Fruit fly (Drosophila melanogaster) whole organism, prepupa: ENCODE data around the gene betaTub85D.

Experiments used
- CG10669 ChIP-seq: fragments of 200-800 bp; sonication (Bioruptor generic); optimal IDR thresholded peaks from 3 replicates; lab custom pipeline; 2018; ENCODE audit warnings: missing biosample characterization, mild to moderate bottlenecking, missing genetic modification characterization, moderate library complexity
- CG31627 ChIP-seq: fragments of 200-800 bp; sonication (Bioruptor generic); optimal IDR thresholded peaks from 3 replicates; lab custom pipeline; 2016; ENCODE audit warnings: missing biosample characterization, missing genetic modification characterization
- CG32006 ChIP-seq: fragments of 200-800 bp; sonication (Bioruptor generic); optimal IDR thresholded peaks from 3 replicates; lab custom pipeline; 2017; ENCODE audit warnings: missing biosample characterization, mild to moderate bottlenecking, missing genetic modification characterization
- CG6854 ChIP-seq: fragments of 200-800 bp; sonication (Bioruptor generic); optimal IDR thresholded peaks from 2 replicates; lab custom pipeline; 2017; ENCODE audit warnings: missing biosample characterization, mild to moderate bottlenecking, missing genetic modification characterization
- Gug ChIP-seq: fragments of 200-800 bp; sonication (Bioruptor generic); IDR thresholded peaks from 2 replicates; pipeline ENCODE4 v1.3.6; 2022; ENCODE audit warnings: missing biosample characterization, missing genetic modification characterization
- Sox102F ChIP-seq: fragments of 200-800 bp; sonication (Bioruptor generic); optimal IDR thresholded peaks from 2 replicates; lab custom pipeline; 2016; ENCODE audit warnings: missing biosample characterization, mild to moderate bottlenecking, missing genetic modification characterization
- Sox15 ChIP-seq: fragments of 200-800 bp; sonication (Bioruptor generic); optimal IDR thresholded peaks from 3 replicates; lab custom pipeline; 2016; ENCODE audit warnings: missing biosample characterization, missing genetic modification characterization
- cyc ChIP-seq: fragments of 200-800 bp; sonication (Bioruptor generic); optimal IDR thresholded peaks from 3 replicates; lab custom pipeline; 2016; ENCODE audit warnings: missing biosample characterization, missing genetic modification characterization
- esn ChIP-seq: fragments of 200-800 bp; sonication (Bioruptor generic); optimal IDR thresholded peaks from 2 replicates; lab custom pipeline; 2016; ENCODE audit warnings: missing biosample characterization, mild to moderate bottlenecking, missing genetic modification characterization, moderate library complexity
- salr ChIP-seq, 2 experiments: fragments of 200-800 bp; sonication (Bioruptor generic); optimal IDR thresholded peaks; 3 replicates each; lab custom pipeline; 2016 to 2018; ENCODE audit warnings: missing biosample characterization in 2 of 2, missing genetic modification characterization in 2 of 2, mild to moderate bottlenecking in 1 of 2
- ss ChIP-seq, 2 experiments: fragments of 200-800 bp; sonication (Bioruptor generic); optimal IDR thresholded peaks; 2 replicates in 1 of 2; 3 replicates in 1 of 2; lab custom pipeline; 2017 to 2018; ENCODE audit warnings: mild to moderate bottlenecking in 2 of 2, missing biosample characterization in 2 of 2, missing genetic modification characterization in 2 of 2, moderate library complexity in 1 of 2

- no peak for TF ChIP-seq Sox15 (GFP tag; lab: Kevin White, UChicago)
- TF ChIP-seq CG10669, result no peak
- TF ChIP-seq cyc (GFP tag; lab: Kevin White, UChicago), result no peak
- no peak for TF ChIP-seq Gug (GFP tag; lab: Robert Waterston, UW)
- no peak for TF ChIP-seq ss (GFP tag; optimal IDR thresholded peaks at IDR 0.05; lab: Kevin White, UChicago)
- TF ChIP-seq CG6854, result no peak
- TF ChIP-seq salr (GFP tag; optimal IDR thresholded peaks at IDR 0.05; lab: Kevin White, UChicago), result no peak
- no peak for TF ChIP-seq CG32006 (GFP tag; lab: Kevin White, UChicago)
- no peak for TF ChIP-seq Sox102F
- TF ChIP-seq CG31627 (GFP tag; lab: Kevin White, UChicago), result no peak
- no peak for TF ChIP-seq esn (GFP tag; lab: Kevin White, UChicago)
These were observed 44.1 kb downstream of the betaTub85D start for dm6 chr3R:9365893-9366500.
